Worm (Caenorhabditis elegans): Measurements from ENCODE around the gene dpy-26.
"Not testable (repeated sequence)": the region's sequence is repeated elsewhere in the genome, so short reads cannot be mapped to it uniquely, and the experiment has no call there.

DNA sequence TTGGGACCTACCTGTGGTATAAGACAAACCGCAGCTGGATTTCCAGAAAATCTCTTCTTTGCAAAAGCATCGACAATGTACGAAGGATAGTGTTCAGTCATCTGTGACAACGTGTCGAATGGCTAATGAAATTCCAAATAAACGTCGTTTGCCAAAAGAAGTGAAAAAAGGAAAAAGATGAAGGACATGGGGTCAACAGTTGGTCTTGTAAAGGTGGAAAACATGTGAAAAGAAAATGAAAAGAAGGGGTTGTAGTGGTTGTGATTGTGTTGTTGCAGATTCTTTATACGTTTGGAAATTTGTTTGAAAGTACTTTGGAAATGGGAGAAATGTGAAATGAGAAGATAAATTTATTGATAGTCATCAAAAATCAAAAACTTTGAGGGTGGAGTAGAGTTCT lies 33.3 kb upstream of the dpy-26 start, which contains the start of gene T04A11.4:
- not testable (repeated sequence) for TF ChIP-seq ceh-2 (tag; optimal IDR thresholded peaks at IDR 0.05); unc-3 (GFP tag; conservative IDR thresholded peaks at IDR 0.05); unc-3 (tag; optimal IDR thresholded peaks at IDR 0.05); pros-1 (tag; optimal IDR thresholded peaks at IDR 0.05); mec-3 (tag; optimal IDR thresholded peaks at IDR 0.05; ENCODE audit: borderline replicate concordance); ama-1 (optimal IDR thresholded peaks at IDR 0.05); ref-2 (tag; optimal IDR thresholded peaks at IDR 0.05); unc-86 (tag; optimal IDR thresholded peaks at IDR 0.05); pha-4 (tag; optimal IDR thresholded peaks at IDR 0.05); rnt-1 (tag; optimal IDR thresholded peaks at IDR 0.05); ceh-48 (tag; optimal IDR thresholded peaks at IDR 0.05); ceh-45 (GFP tag; IDR thresholded peaks at IDR 0.05)
